Fruit fly (Drosophila melanogaster) ovary, adult (tissue): ENCODE measurements around the gene ps.

Experiments used
- CG17801 ChIP-seq: fragments of 200-800 bp; optimal IDR thresholded peaks from 2 replicates; lab custom pipeline; 2019; ENCODE audit warnings: missing biosample characterization, mild to moderate bottlenecking, missing genetic modification characterization, moderate library complexity; ENCODE audit not compliant: partially characterized antibody

ps gene

DNA sequence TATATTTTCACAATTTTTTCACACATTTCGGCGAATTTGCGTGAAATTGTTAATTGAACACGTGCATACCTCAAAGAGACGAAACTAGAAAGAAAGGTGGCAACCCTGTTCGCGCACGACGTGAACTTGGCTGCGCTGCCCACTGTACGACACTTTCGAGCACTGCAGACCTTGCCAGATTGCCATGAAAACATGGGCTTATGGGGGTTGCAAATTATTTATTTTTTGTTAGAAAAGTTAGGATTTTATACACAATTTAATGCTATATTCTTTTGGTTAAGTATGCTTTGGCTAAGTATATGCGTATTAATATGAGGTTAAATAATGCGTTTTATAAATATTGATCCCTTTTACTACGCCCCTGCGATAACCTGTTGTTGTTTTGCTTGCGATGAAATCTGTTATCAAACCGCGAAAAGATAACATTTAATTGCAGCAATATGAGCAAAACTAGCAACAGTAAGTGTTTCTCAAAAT is 16.6 kb upstream of the ps start, which contains the start of the genes RpL34b and CG8132:
RpL34b (minus strand) TSS at position 100 of the 477 bp plus-strand sequence.
CG8132 (plus strand) TSS at position 369 of the 477 bp plus-strand sequence.
- TF ChIP-seq CG17801 (GFP tag; lab: Kevin White, UChicago): peak; percentile 94

DNA sequence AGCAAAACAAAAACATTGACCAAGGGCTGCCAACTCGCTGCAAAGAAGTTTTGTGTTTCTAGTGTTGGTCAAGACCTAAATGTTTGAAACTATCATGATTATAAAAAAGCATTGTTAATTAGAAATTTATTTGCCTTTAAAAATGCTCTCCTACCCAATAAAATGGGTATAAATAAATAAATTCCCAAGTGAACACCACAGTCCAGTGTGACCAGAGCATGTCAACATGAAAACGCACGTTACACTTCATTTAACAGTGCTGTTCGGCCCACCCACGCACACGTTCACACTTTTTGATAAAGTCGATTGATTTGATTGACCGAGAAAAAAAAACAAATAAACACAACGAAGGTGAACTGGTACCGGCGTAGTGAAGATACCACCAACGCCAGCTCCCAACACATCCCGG is 13.6 kb upstream of the ps start, which contains the start of the genes CG9356, BBIP1 and CG8135:
CG9356 (minus strand) TSS at position 166 of the 409 bp plus-strand sequence.
BBIP1 (plus strand) TSS at position 282 of the 409 bp plus-strand sequence.
CG8135 (plus strand) TSS at position 282 of the 409 bp plus-strand sequence.
- TF ChIP-seq CG17801 (GFP tag; lab: Kevin White, UChicago): peak; percentile 79

DNA sequence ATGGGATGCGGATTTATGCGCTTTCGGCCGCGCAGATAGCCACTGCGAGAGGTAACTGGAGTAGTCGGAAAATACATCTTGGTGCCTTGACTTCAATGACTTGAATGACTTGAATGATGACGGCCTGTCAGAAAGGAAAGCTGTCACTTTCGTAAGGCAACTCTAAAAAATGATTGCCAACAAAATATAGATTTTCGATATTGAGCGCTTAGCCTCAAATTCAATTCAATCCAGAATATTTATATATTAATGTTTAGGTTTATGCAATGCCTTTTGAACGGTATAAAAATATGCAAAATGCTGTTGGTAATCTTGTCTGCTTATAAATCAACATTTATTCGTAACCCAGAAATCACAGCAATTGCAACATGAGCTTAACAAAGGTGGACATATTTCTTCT is 9.7 kb upstream of the ps start, which contains the start of gene CG44261:
CG44261 (minus strand) TSS at position 101 of the 400 bp plus-strand sequence.
- TF ChIP-seq CG17801 (GFP tag; lab: Kevin White, UChicago): no peak

DNA sequence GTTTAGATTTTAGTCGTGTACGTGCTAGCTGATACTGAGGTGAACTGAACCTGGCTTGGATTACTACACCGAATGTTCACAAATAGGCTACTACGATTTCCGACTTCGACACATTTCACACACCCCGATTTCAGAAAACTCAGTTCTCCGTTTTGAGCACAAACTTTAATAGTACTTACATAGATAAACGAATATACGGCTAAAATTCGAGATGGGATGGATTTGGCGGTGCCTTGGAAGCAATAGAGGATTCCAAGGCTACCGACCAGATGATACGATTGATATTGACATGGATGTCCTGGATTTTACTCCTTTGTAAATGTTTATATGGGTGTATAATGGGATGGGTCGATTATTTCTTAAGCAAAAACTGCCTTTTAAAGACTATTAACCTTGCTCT is 7.6 kb upstream of the ps start, which contains the start of gene betaTub85D:
betaTub85D (minus strand) TSS at position 101 of the 400 bp plus-strand sequence.
- no peak for TF ChIP-seq CG17801 (GFP tag; lab: Kevin White, UChicago)

DNA sequence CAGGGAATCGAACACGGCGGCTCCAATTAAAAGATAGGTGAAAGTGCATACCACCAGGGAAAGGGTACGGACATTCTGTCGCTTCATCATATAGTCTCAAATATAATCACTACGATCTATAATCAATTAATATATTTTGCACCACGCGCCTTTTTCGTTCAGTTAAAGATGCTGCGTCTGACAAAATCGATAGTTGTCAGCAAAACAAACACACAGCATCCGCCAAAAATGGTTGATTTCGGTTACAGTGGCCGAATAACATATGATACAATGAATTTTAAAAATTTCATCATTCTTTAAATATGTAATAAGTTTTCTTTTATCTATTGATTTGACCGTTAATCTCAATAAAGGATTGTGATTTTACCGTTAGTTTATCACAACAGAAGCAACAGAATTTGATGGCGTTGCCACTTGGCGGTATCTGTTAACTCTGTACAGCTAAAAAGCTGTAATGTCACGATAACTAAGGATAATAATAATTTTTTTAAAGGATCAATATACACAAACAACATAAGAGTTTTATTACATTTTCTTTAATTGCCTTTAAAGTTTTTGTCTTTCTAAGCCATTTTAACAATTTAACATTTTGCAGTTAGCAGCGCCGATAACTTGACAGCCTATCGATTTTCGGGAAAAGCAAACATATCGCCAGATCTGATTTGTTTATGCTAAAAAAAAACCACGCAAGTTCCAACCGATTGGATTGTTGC is 5.7 kb upstream of the ps start, which contains the start of the genes Task7 and alpha-Man-IIa:
Task7 (minus strand) TSS at position 366 of the 713 bp plus-strand sequence.
alpha-Man-IIa (plus strand) TSS at position 621 of the 713 bp plus-strand sequence.
- peak; percentile 17 for TF ChIP-seq CG17801 (GFP tag; lab: Kevin White, UChicago)

DNA sequence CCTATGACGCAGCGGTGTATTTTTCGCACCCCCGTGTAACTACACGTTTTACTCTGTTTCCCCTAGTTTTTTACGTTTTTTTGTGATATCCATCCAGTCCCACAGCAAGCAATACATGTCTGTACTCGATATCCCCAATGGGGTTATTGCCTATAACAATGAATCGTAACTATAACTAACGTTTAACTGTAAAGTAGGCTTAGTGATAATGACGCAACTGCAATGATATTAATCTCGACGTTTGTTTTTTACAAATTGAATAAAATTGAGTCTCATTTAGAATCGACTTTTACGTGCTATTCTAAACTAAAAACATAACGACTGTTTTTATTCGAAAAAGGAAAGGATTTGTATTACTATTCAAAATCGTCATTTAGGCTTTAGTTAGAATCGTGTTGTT is 789 bp upstream of the ps start:
- TF ChIP-seq CG17801 (GFP tag; lab: Kevin White, UChicago): no peak

DNA sequence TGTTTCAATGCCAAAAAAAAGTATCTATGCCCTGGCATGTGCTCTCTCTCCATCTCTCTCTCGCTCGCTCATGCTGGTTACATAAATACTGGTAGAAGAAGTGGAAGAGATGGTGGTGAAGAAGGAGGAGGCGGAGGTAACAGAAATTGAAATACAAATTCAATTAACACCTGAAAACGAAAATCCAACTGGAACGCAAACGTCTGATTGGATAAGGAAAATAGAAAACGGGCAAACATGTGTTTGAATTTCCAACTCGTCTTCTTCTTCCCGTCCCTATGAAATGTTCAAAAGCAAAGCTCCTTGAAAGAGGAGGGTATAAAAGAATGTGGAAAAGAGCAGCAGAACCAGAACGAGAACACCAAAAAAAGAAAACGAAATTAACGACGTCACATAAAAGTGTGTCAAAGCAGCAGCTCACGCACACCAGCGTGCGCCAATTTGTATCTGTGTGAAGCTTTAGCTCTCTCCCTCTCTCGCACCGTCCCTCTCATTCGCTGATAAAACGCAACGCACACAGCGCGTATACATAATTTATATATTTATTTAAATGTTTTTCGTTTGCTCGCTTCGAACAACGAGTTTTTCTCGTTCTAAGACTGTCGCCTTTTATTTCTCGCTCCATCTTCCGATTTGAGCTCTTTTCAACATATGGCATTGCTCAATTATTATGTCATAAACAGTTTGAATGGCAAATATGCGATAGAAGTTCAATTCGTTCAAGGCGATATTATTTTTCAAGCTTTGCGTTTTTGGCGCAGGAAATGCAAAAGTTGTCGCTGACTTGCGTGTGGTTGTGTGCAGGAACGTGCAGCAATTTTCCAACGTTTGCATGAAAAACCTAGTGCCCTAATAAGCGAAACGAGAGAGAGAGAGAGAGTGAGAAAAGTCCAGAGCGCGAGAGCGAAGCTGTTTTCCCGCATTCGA is 896 bp downstream of the ps start:
- TF ChIP-seq CG17801 (GFP tag; lab: Kevin White, UChicago): no peak

DNA sequence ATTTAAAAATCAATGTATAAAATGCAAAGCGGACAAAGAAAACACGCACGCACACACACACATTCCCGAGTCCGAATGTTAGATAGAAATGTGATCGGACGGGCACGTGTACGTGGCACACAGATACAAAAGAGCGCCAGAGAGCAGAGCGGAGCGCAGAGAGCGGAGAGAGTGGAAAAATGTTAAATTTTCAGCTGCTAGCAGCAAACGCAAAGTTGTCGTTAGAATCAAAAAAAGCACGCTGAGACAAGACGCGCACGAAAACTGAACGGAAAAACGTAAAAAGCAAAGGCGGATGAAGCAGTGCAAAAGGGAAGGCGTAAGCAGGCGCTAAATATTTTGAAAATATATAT is 1.5 kb downstream of the ps start:
- peak; percentile 40 for TF ChIP-seq CG17801 (GFP tag; lab: Kevin White, UChicago)

DNA sequence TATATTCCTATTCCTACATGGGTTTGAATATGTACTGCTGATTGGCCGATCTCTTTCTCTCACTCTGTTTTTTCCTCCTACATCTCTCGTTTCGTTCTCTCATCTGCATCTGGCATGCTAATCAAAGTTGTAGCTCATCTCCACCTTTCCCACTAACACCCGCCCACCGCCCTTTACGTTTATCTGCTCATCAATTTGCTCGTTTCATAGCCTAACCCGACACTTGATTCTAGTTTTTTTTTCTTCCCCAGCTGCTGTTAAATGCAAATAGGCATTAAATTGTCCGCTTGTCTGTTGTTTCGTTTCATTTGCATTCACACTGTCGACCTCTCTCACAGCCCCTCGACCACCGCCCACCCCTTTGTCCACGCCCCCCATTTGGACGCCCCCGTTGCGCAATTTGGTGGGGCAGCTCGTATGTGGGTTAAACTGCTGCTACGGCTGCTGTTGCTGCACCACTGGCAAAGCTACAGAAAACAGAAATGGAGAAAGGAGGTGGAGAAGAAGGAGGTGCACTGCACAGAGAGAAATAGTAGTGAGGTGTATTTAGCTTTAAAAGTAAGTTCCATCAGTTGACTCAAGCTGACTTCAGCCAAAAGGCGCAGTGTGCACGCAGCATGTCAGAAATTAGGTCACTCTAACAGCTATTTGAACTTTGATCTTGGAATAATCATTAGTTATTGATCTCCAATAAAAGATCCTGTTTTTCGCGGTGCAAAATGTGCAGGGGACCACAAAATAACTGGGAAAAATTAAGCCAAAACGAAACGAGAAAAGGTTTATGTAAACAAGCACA is 2.9 kb downstream of the ps start:
- TF ChIP-seq CG17801 (GFP tag; lab: Kevin White, UChicago): no peak

DNA sequence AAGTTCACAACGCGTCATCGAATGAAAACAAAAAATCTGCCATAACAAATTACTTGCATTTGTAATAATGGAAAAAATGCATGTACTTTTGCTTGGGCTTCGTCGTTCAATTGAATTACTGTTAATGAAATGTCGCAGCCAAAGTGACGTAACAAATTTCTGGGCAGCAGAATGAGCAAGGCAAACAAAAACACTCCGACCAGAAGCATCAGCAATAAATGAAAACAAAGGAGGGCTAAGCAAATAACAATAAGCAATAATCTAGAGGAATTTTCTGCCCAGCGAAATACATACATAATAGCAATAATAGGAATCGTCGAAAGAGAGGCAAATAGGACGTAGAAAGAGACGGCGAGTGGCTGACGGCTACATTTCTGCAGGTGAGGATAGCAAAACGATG is 4.6 kb downstream of the ps start:
- peak; percentile 21 for TF ChIP-seq CG17801 (GFP tag; lab: Kevin White, UChicago)

DNA sequence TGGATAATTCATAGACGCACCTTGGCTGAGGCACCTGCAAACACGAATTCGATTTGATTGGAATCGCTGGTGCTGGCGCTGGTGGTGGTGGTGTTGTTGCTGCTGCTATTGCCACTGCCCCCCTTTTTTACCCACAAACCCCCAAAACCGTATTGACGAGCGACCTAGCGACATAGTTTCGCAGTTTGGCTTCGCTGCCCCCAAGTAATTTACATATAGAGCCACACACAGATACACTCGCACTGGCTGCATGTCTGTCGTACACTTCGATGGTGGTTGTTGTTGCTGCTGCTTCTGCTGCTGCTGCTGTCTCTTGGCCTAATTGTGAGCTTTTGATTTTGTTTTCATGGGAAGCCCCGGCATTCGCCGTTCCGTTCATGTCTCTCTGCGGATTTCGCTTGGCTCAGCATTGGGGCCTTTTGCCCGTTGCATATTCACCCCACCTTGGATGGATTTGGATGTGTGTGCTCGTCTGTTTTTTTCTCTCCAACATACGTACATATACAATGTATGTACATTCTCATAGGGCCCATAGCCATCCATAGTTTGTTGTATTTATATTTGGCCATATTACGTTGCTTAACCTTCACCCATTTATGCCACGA is 6.4 kb downstream of the ps start:
- no peak for TF ChIP-seq CG17801 (GFP tag; lab: Kevin White, UChicago)

DNA sequence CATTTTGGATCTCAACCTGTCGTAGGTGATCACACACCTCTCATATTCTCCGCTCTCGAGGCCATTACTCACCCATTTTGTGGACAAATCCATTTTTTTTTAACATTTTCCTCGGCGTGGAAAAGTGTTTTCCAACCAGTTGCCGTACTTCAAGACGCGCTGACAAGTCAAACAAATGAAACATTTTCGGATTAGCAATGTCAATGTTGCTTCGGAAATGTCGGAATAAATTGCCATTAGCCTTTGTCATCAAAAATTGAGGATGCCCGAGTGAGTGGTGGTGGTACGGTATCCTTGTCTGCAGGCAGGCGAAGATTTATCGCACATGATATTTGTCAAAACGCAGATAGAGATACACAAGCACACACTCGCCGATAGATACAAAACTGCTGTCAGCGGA is 9.6 kb downstream of the ps start:
- TF ChIP-seq CG17801 (GFP tag; lab: Kevin White, UChicago): no peak

DNA sequence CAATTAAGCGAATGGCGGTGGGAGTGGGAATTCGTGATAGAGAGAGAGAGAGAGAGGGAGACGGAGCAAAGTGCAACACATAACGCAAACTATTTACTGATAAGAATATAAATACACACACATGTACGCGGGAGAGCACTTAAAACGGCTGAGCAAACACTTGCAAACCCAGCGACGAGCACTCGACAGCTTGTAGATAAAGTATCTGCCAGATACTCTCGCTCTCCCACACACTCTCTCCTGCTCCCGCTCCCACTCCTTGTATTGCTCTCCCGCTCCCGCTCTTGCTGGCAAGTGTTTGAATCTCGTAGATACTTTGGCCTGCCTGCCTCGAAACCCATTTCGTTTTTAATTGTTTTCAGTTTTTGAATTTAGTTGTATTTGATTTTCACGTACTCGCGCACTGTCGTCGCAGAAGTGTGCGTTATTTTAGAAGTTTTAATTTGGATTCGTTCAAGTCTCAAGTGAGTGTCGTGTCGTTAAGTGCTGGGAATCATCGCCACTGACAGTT is 10.5 kb downstream of the ps start:
- TF ChIP-seq CG17801 (GFP tag; lab: Kevin White, UChicago): peak; percentile 10
